Worm (Caenorhabditis elegans): ENCODE results near the gene hosl-1.

ce11 chrX:4628817-4629575, 7.9 kb upstream of the hosl-1 start:
- TF ChIP-seq ztf-28 (GFP tag; IDR thresholded peaks at IDR 0.05): no peak
- no peak for TF ChIP-seq B0261.1 (tag; optimal IDR thresholded peaks at IDR 0.05)
- TF ChIP-seq ceh-40 (GFP tag; IDR thresholded peaks at IDR 0.05): no peak
- no peak for TF ChIP-seq ets-4 (GFP tag; optimal IDR thresholded peaks at IDR 0.05)
- TF ChIP-seq C06A6.2 (GFP tag; conservative IDR thresholded peaks at IDR 0.05): no peak
- TF ChIP-seq ama-1 (optimal IDR thresholded peaks at IDR 0.05): no peak
- no peak for TF ChIP-seq ama-1 (GFP tag; optimal IDR thresholded peaks at IDR 0.05)
- TF ChIP-seq ceh-79 (tag; optimal IDR thresholded peaks at IDR 0.05): no peak
- no peak for TF ChIP-seq let-526 (GFP tag; IDR thresholded peaks at IDR 0.05)
- no peak for TF ChIP-seq rcor-1 (GFP tag; IDR thresholded peaks at IDR 0.05)
- no peak for TF ChIP-seq mes-4 (tag; optimal IDR thresholded peaks at IDR 0.05)
- no peak for TF ChIP-seq pbrm-1 (GFP tag; IDR thresholded peaks at IDR 0.05)
- TF ChIP-seq ztf-26 (tag; optimal IDR thresholded peaks at IDR 0.05): no peak
- no peak for TF ChIP-seq ztf-6 (GFP tag; IDR thresholded peaks at IDR 0.05)
- TF ChIP-seq aptf-3 (GFP tag; IDR thresholded peaks at IDR 0.05): no peak

Data from whole organism, young adult.